Fruit fly (Drosophila melanogaster) whole organism, embryonic: ENCODE results near the gene CG43630.

ENCODE experiments used
- Antp ChIP-seq: fragments of 200-800 bp; sonication (Bioruptor generic); optimal IDR thresholded peaks from 3 replicates; lab custom pipeline; 2016; ENCODE audit warnings: missing biosample characterization, missing genetic modification characterization
- B-H1 ChIP-seq: fragments of 200-800 bp; sonication (Bioruptor generic); IDR thresholded peaks from 3 replicates; pipeline ENCODE4 v1.3.6; 2022; ENCODE audit warnings: missing biosample characterization, missing genetic modification characterization
- CG10462 ChIP-seq: fragments of 200-800 bp; sonication (Bioruptor generic); optimal IDR thresholded peaks from 2 replicates; lab custom pipeline; 2016; ENCODE audit warnings: missing biosample characterization, missing genetic modification characterization
- CG11560 ChIP-seq: fragments of 200-800 bp; sonication (Bioruptor generic); IDR thresholded peaks from 3 replicates; pipeline ENCODE4 v1.3.6; 2022; ENCODE audit warnings: missing biosample characterization, missing genetic modification characterization
- CG14667 ChIP-seq: fragments of 200-800 bp; sonication (Bioruptor generic); IDR thresholded peaks from 2 replicates; pipeline ENCODE4 v1.3.6; 2022; ENCODE audit warnings: missing biosample characterization, missing genetic modification characterization
- CG15269 ChIP-seq: fragments of 200-800 bp; sonication (Bioruptor generic); optimal IDR thresholded peaks from 2 replicates; lab custom pipeline; 2018; ENCODE audit warnings: missing biosample characterization, mild to moderate bottlenecking, missing genetic modification characterization, moderate library complexity
- CG16779 ChIP-seq: fragments of 200-800 bp; sonication (Bioruptor generic); IDR thresholded peaks from 2 replicates; pipeline ENCODE4 v1.3.6; 2022; ENCODE audit warnings: missing biosample characterization, missing genetic modification characterization
- CG17186 ChIP-seq: fragments of 200-800 bp; sonication (Bioruptor generic); optimal IDR thresholded peaks from 3 replicates; lab custom pipeline; 2017; ENCODE audit warnings: missing biosample characterization, missing genetic modification reagents, missing genetic modification characterization
- CG17328 ChIP-seq: fragments of 200-800 bp; sonication (Bioruptor generic); IDR thresholded peaks from 2 replicates; pipeline ENCODE4 v1.3.6; 2022; ENCODE audit warnings: missing biosample characterization, missing genetic modification characterization
- CG17361 ChIP-seq: fragments of 200-800 bp; sonication (Bioruptor generic); IDR thresholded peaks from 3 replicates; pipeline ENCODE4 v1.3.6; 2022; ENCODE audit warnings: missing biosample characterization, missing genetic modification characterization
- CG18262 ChIP-seq: fragments of 200-800 bp; optimal IDR thresholded peaks from 3 replicates; lab custom pipeline; 2019; ENCODE audit warnings: missing biosample characterization, mild to moderate bottlenecking, missing genetic modification characterization, moderate library complexity
- CG18476 ChIP-seq: fragments of 200-800 bp; sonication (Bioruptor generic); optimal IDR thresholded peaks from 2 replicates; lab custom pipeline; 2016; ENCODE audit warnings: missing biosample characterization, mild to moderate bottlenecking, missing genetic modification characterization
- CG2678 ChIP-seq: fragments of 200-800 bp; sonication (Bioruptor generic); optimal IDR thresholded peaks from 3 replicates; lab custom pipeline; 2019; ENCODE audit warnings: missing biosample characterization, mild to moderate bottlenecking, missing genetic modification characterization, moderate library complexity
- CG34224 ChIP-seq: fragments of 200-800 bp; sonication (Bioruptor generic); IDR thresholded peaks from 3 replicates; pipeline ENCODE4 v1.3.6; 2022; ENCODE audit warnings: missing biosample characterization, missing genetic modification characterization; ENCODE audit not compliant: partially characterized antibody
- CG4707 ChIP-seq: fragments of 200-800 bp; sonication (Bioruptor generic); optimal IDR thresholded peaks from 2 replicates; lab custom pipeline; 2018; ENCODE audit warnings: missing biosample characterization, mild to moderate bottlenecking, missing genetic modification characterization, moderate library complexity
- CG5245 ChIP-seq: fragments of 200-800 bp; sonication (Bioruptor generic); optimal IDR thresholded peaks from 3 replicates; lab custom pipeline; 2016; ENCODE audit warnings: missing biosample characterization, missing genetic modification characterization
- CG6689 ChIP-seq: fragments of 200-800 bp; sonication (Bioruptor generic); IDR thresholded peaks from 2 replicates; pipeline ENCODE4 v1.3.6; 2022; ENCODE audit warnings: missing biosample characterization, missing genetic modification characterization
- CG8944 ChIP-seq: fragments of 200-800 bp; sonication (Bioruptor generic); optimal IDR thresholded peaks from 3 replicates; lab custom pipeline; 2016; ENCODE audit warnings: missing biosample characterization, missing genetic modification characterization
- CrebB ChIP-seq: fragments of 200-800 bp; sonication (Bioruptor generic); optimal IDR thresholded peaks from 3 replicates; lab custom pipeline; 2018; ENCODE audit warnings: missing biosample characterization, mild to moderate bottlenecking, missing genetic modification characterization
- D ChIP-seq, 2 experiments: fragments of 200-800 bp in 1 of 2; fragments of >200 bp in 1 of 2; sonication (Bioruptor generic) in 1 of 2; optimal IDR thresholded peaks; 2 replicates in 1 of 2; 3 replicates in 1 of 2; lab custom pipeline; 2017; ENCODE audit warnings: mild to moderate bottlenecking in 1 of 2, missing biosample characterization in 1 of 2, missing genetic modification characterization in 1 of 2, missing genetic modification reagents in 1 of 2
- Dbx ChIP-seq: fragments of 200-800 bp; sonication (Bioruptor generic); IDR thresholded peaks from 3 replicates; pipeline ENCODE4 v1.3.6; 2022; ENCODE audit warnings: missing biosample characterization, missing genetic modification characterization
- Hr78 ChIP-seq, 2 experiments: fragments of 200-800 bp in 1 of 2; fragments of >200 bp in 1 of 2; sonication (Bioruptor generic) in 1 of 2; optimal IDR thresholded peaks; 2 replicates each; lab custom pipeline; 2017 to 2019; ENCODE audit warnings: missing biosample characterization in 2 of 2, missing genetic modification characterization in 2 of 2, mild to moderate bottlenecking in 1 of 2, moderate library complexity in 1 of 2
- Med ChIP-seq: fragments of 200-800 bp; sonication (Bioruptor generic); peaks from one replicate; lab custom pipeline; 2016; ENCODE audit warnings: missing biosample characterization, missing genetic modification characterization, mild to moderate bottlenecking, inconsistent platforms, moderate library complexity
- NC2α ChIP-seq: fragments of 200-800 bp; sonication (Bioruptor generic); optimal IDR thresholded peaks from 2 replicates; lab custom pipeline; 2016; ENCODE audit warnings: missing biosample characterization, missing genetic modification characterization
- Nf-YC ChIP-seq: fragments of 200-800 bp; optimal IDR thresholded peaks from 3 replicates; lab custom pipeline; 2019; ENCODE audit warnings: missing biosample characterization, mild to moderate bottlenecking, missing genetic modification characterization, moderate library complexity
- Oli ChIP-seq: fragments of 200-800 bp; sonication (Bioruptor generic); optimal IDR thresholded peaks from 2 replicates; lab custom pipeline; 2018; ENCODE audit warnings: missing biosample characterization, mild to moderate bottlenecking, missing genetic modification characterization, moderate library complexity
- Sox100B ChIP-seq: fragments of 200-800 bp; sonication (Bioruptor generic); optimal IDR thresholded peaks from 3 replicates; lab custom pipeline; 2018; ENCODE audit warnings: missing biosample characterization, mild to moderate bottlenecking, missing genetic modification characterization
- Sox102F ChIP-seq: fragments of 200-800 bp; sonication (Bioruptor generic); optimal IDR thresholded peaks from 2 replicates; lab custom pipeline; 2018; ENCODE audit warnings: missing biosample characterization, mild to moderate bottlenecking, missing genetic modification characterization, moderate library complexity
- Ssrp ChIP-seq: fragments of 200-800 bp; sonication (Bioruptor generic); optimal IDR thresholded peaks from 2 replicates; lab custom pipeline; 2018; ENCODE audit warnings: missing biosample characterization, mild to moderate bottlenecking, missing genetic modification characterization, moderate library complexity
- Taf1 ChIP-seq: fragments of 200-800 bp; sonication (Bioruptor generic); IDR thresholded peaks from 2 replicates; pipeline ENCODE4 v1.3.6; 2022; ENCODE audit warnings: missing biosample characterization, missing genetic modification characterization
- Usf ChIP-seq: fragments of 200-800 bp; sonication (Bioruptor generic); optimal IDR thresholded peaks from 2 replicates; lab custom pipeline; 2017; ENCODE audit warnings: missing genotype, missing biosample characterization, missing genetic modification characterization
- Vsx1 ChIP-seq: fragments of 200-800 bp; sonication (Bioruptor generic); optimal IDR thresholded peaks from 2 replicates; lab custom pipeline; 2017; ENCODE audit warnings: missing biosample characterization, mild to moderate bottlenecking, missing genetic modification characterization, missing genetic modification reagents
- Xbp1 ChIP-seq: fragments of 200-800 bp; sonication (Bioruptor generic); optimal IDR thresholded peaks from 3 replicates; lab custom pipeline; 2016; ENCODE audit warnings: missing biosample characterization, mild to moderate bottlenecking, missing genetic modification characterization
- cas ChIP-seq: fragments of 200-800 bp; sonication (Bioruptor generic); IDR thresholded peaks from 2 replicates; pipeline ENCODE4 v1.3.6; 2022; ENCODE audit warnings: missing biosample characterization, missing genetic modification characterization
- ci ChIP-seq: fragments of 200-800 bp; sonication (Bioruptor generic); IDR thresholded peaks from 3 replicates; pipeline ENCODE4 v1.3.6; 2022; ENCODE audit warnings: missing biosample characterization, missing genetic modification characterization
- corto ChIP-seq: fragments of 200-800 bp; sonication (Bioruptor generic); optimal IDR thresholded peaks from 2 replicates; lab custom pipeline; 2016; ENCODE audit warnings: missing biosample characterization, mild to moderate bottlenecking, missing genetic modification characterization, moderate library complexity
- da ChIP-seq: fragments of 200-800 bp; sonication (Bioruptor generic); optimal IDR thresholded peaks from 2 replicates; lab custom pipeline; 2016; ENCODE audit warnings: missing biosample characterization, missing genetic modification characterization
- emc ChIP-seq: fragments of 200-800 bp; sonication (Bioruptor generic); optimal IDR thresholded peaks from 2 replicates; lab custom pipeline; 2016; ENCODE audit warnings: missing biosample characterization, missing genetic modification characterization
- fru ChIP-seq: fragments of >200 bp; optimal IDR thresholded peaks from 2 replicates; lab custom pipeline; 2017
- gem ChIP-seq: fragments of 200-800 bp; sonication (Bioruptor generic); optimal IDR thresholded peaks from 2 replicates; lab custom pipeline; 2019; ENCODE audit warnings: missing biosample characterization, mild to moderate bottlenecking, missing genetic modification characterization, moderate library complexity
- grau ChIP-seq: fragments of 200-800 bp; optimal IDR thresholded peaks from 3 replicates; lab custom pipeline; 2019; ENCODE audit warnings: missing biosample characterization, mild to moderate bottlenecking, missing genetic modification characterization, moderate library complexity
- insv ChIP-seq, 2 experiments: fragments of 200-800 bp; sonication (Bioruptor generic); optimal IDR thresholded peaks; 3 replicates each; lab custom pipeline; 2016 to 2018; ENCODE audit warnings: missing biosample characterization in 2 of 2, missing genetic modification characterization in 2 of 2
- kni ChIP-seq: fragments of 200-800 bp; sonication (Bioruptor generic); optimal IDR thresholded peaks from 3 replicates; lab custom pipeline; 2017; ENCODE audit warnings: mild to moderate bottlenecking, missing biosample characterization, missing genetic modification reagents, missing genetic modification characterization
- mirr ChIP-seq: fragments of 200-800 bp; sonication (Bioruptor generic); optimal IDR thresholded peaks from 3 replicates; lab custom pipeline; 2018; ENCODE audit warnings: missing biosample characterization, mild to moderate bottlenecking, missing genetic modification characterization
- onecut ChIP-seq: fragments of 200-800 bp; sonication (Bioruptor generic); IDR thresholded peaks from 2 replicates; pipeline ENCODE4 v1.3.6; 2022; ENCODE audit warnings: missing biosample characterization, missing genetic modification characterization
- sens ChIP-seq: fragments of 200-800 bp; sonication (Bioruptor generic); peaks from one replicate; lab custom pipeline; 2016; ENCODE audit warnings: missing biosample characterization, missing genetic modification characterization
- sima ChIP-seq: fragments of 200-800 bp; sonication (Bioruptor generic); optimal IDR thresholded peaks from 2 replicates; lab custom pipeline; 2016; ENCODE audit warnings: missing biosample characterization, missing genetic modification characterization
- ssp ChIP-seq: fragments of 200-800 bp; sonication (Bioruptor generic); IDR thresholded peaks from 2 replicates; pipeline ENCODE4 v1.3.6; 2022; ENCODE audit warnings: missing biosample characterization, missing genetic modification characterization
- tup ChIP-seq: fragments of 200-800 bp; sonication (Bioruptor generic); optimal IDR thresholded peaks from 2 replicates; lab custom pipeline; 2016; ENCODE audit warnings: missing biosample characterization, mild to moderate bottlenecking, missing genetic modification characterization, moderate library complexity
- unpg ChIP-seq: fragments of 200-800 bp; sonication (Bioruptor generic); optimal IDR thresholded peaks from 3 replicates; lab custom pipeline; 2018; ENCODE audit warnings: missing biosample characterization, mild to moderate bottlenecking, missing genetic modification characterization, moderate library complexity

The CG43630 gene

DNA sequence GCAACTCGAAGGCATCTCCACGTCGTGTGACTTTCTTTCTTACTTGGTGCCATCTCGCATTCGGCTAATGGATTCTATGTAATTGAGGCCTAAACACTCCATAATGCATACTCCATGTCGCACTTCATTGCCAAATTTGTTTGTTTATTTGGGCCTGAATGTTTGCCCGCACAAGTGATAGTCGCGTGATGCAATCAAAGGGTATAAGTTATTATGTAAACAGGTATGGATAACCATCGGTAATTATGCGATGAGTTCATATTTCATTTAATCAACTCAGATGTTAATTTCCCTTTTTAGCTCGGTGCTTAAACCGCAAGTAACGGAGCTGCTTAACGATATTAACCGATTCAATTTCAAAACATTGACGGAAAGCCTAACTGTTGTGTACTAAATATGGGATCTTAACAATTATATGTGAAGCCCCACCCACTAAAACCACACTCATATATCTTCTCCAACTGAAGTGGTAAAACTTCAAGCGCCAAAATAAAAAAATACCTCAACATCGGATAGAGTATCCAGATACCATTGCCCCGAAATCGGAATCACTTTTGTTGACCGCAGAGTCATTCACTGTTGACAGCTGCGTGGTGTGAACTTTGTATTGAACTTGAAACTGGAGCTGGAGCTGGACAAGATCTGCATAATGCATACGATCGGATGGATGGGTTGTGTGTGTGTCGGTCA, 31.3 kb downstream of the CG43630 start (continued):
- no peak for TF ChIP-seq D (optimal IDR thresholded peaks at IDR 0.05; lab: Kevin White, UChicago)
- peak; percentile 0 for TF ChIP-seq D (GFP tag; optimal IDR thresholded peaks at IDR 0.05; lab: Kevin White, UChicago)
- TF ChIP-seq CG18262 (tag; lab: Kevin White, UChicago), result peak; percentile 18
- TF ChIP-seq kni, result no peak
- TF ChIP-seq gem, result peak; percentile 44
- TF ChIP-seq CG5245, result no peak
- no peak for TF ChIP-seq insv (GFP tag; optimal IDR thresholded peaks at IDR 0.05; lab: Kevin White, UChicago)
- 0 out of 3 replicates have a peak, but pooled peaks have one; percentile 51 for TF ChIP-seq ci (GFP tag; lab: Robert Waterston, UW)
- TF ChIP-seq CG18476 (GFP tag; lab: Kevin White, UChicago), result no peak
- no peak for TF ChIP-seq CG10462 (GFP tag; lab: Kevin White, UChicago)
- TF ChIP-seq Taf1 (GFP tag; lab: Robert Waterston, UW), result no peak
- no peak for TF ChIP-seq emc (GFP tag; lab: Kevin White, UChicago)
- no peak for TF ChIP-seq CG16779 (GFP tag; lab: Robert Waterston, UW)
- no peak for TF ChIP-seq B-H1 (GFP tag; lab: Robert Waterston, UW)
- peak; percentile 47 for TF ChIP-seq Oli (tag; lab: Kevin White, UChicago)
- TF ChIP-seq Hr78 (GFP tag; optimal IDR thresholded peaks at IDR 0.05; lab: Kevin White, UChicago), result peak in 1 of 2 experiments; percentile 80
- TF ChIP-seq fru (lab: Kevin White, UChicago), result no peak
- no peak for TF ChIP-seq CrebB (tag; lab: Kevin White, UChicago)
- TF ChIP-seq Vsx1 (GFP tag; lab: Kevin White, UChicago), result no peak
- no peak for TF ChIP-seq NC2α (GFP tag; lab: Kevin White, UChicago)
- peak; percentile 20 for TF ChIP-seq Xbp1 (GFP tag; lab: Kevin White, UChicago)
- TF ChIP-seq cas (GFP tag; lab: Robert Waterston, UW), result no peak
- TF ChIP-seq Sox102F (GFP tag; lab: Kevin White, UChicago), result peak; percentile 42
- TF ChIP-seq CG8944 (GFP tag; lab: Kevin White, UChicago), result no peak
- TF ChIP-seq tup, result no peak
- TF ChIP-seq CG34224 (GFP tag; lab: Robert Waterston, UW), result no peak
- peak; percentile 18 for TF ChIP-seq unpg (GFP tag; lab: Kevin White, UChicago)
- TF ChIP-seq CG11560 (tag; lab: Robert Waterston, UW), result no peak
- TF ChIP-seq Med, result peak; percentile 65
- TF ChIP-seq grau (tag; lab: Kevin White, UChicago), result peak; percentile 3
- TF ChIP-seq Dbx (GFP tag; lab: Robert Waterston, UW), result no peak
- no peak for TF ChIP-seq Nf-YC (tag; lab: Kevin White, UChicago)
- no peak for TF ChIP-seq corto
- TF ChIP-seq mirr (GFP tag; lab: Kevin White, UChicago), result no peak
- TF ChIP-seq Ssrp (tag; lab: Kevin White, UChicago), result peak; percentile 4
- peak; percentile 29 for TF ChIP-seq CG2678
- TF ChIP-seq Sox100B (GFP tag; lab: Kevin White, UChicago), result peak; percentile 15
- TF ChIP-seq sens (GFP tag; lab: Kevin White, UChicago), result peak; percentile 79
- no peak for TF ChIP-seq CG15269 (tag; lab: Kevin White, UChicago)
- 0 out of 3 replicates have a peak, but pooled peaks have one; percentile 16 for TF ChIP-seq CG17361 (GFP tag; lab: Robert Waterston, UW)
- TF ChIP-seq CG17186 (GFP tag; lab: Kevin White, UChicago), result no peak
- no peak for TF ChIP-seq CG14667 (GFP tag; lab: Robert Waterston, UW)
- peak; percentile 16 for TF ChIP-seq CG4707 (GFP tag; lab: Kevin White, UChicago)
- TF ChIP-seq onecut (GFP tag; lab: Robert Waterston, UW), result no peak
- 0 out of 2 replicates have a peak, but pooled peaks have one; percentile 19 for TF ChIP-seq CG17328
- TF ChIP-seq Antp (GFP tag; lab: Kevin White, UChicago), result no peak
- TF ChIP-seq ssp (GFP tag; lab: Robert Waterston, UW), result no peak
- TF ChIP-seq sima, result no peak
- TF ChIP-seq Usf, result no peak
- no peak for TF ChIP-seq CG6689
- no peak for TF ChIP-seq da (GFP tag; lab: Kevin White, UChicago)
